Fruit fly (Drosophila melanogaster): Measurements from ENCODE around the gene tna.

- TF ChIP-seq psq (optimal IDR thresholded peaks at IDR 0.05) (no peak), ttk (optimal IDR thresholded peaks at IDR 0.05) (no peak), h (optimal IDR thresholded peaks at IDR 0.05) (no peak), insv (optimal IDR thresholded peaks at IDR 0.05) (no peak), Myc (optimal IDR thresholded peaks at IDR 0.05) (no peak), Sin3A (optimal IDR thresholded peaks at IDR 0.05) (no peak)
Observed at dm6 chr3L:10889692-10890089, 54.4 kb downstream of the tna start, which contains the start of gene Cpr67Fa1.
